Worm (Caenorhabditis elegans): ENCODE results near the gene F13D12.8.
A peak's percentile ranks its signal among the peaks of the same experiment; 100 is the strongest.

Gene F13D12.8

ce11 chrII:11726470-11727106 lies 5.8 kb downstream of the F13D12.8 start, which contains the start of gene F13D12.5:
Gene F13D12.5, plus strand, starts transcription at chrII:11726814.
- TF ChIP-seq tbx-37 (GFP tag; conservative IDR thresholded peaks at IDR 0.05) (no peak), tra-4 (tag; optimal IDR thresholded peaks at IDR 0.05) (peak; percentile 1), sea-1 (GFP tag; conservative IDR thresholded peaks at IDR 0.05) (no peak), ama-1 (optimal IDR thresholded peaks at IDR 0.05) (no peak), aly-1 (tag; optimal IDR thresholded peaks at IDR 0.05) (no peak), scrt-1 (GFP tag; IDR thresholded peaks at IDR 0.05) (no peak)

DNA sequence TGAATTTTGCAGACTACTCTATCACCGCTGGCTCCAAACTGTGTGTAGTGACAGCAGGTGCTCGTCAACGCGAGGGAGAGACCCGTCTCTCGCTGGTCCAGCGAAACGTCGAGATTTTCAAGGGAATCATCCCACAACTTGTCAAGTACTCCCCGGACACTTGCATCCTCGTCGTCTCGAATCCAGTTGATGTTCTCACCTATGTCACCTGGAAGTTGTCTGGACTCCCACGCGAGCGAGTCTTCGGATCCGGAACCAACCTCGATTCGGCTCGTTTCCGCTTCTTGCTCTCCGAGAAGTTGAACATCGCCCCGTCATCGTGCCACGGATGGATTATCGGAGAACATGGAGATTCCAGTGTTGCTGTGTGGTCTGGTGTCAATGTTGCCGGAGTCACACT lies 6.8 kb downstream of the F13D12.8 start:
- TF ChIP-seq ets-7 (tag; optimal IDR thresholded peaks at IDR 0.05) (no peak), ceh-36 (tag; optimal IDR thresholded peaks at IDR 0.05) (no peak), aly-1 (tag; optimal IDR thresholded peaks at IDR 0.05) (no peak), B0310.2 (tag; optimal IDR thresholded peaks at IDR 0.05) (no peak), sea-1 (GFP tag; conservative IDR thresholded peaks at IDR 0.05) (no peak), ceh-13 (GFP tag; optimal IDR thresholded peaks at IDR 0.05) (no peak), hmbx-1 (tag; optimal IDR thresholded peaks at IDR 0.05) (no peak), ama-1 (optimal IDR thresholded peaks at IDR 0.05) (no peak), hnd-1 (tag; optimal IDR thresholded peaks at IDR 0.05) (no peak), tra-4 (tag; optimal IDR thresholded peaks at IDR 0.05) (no peak), F13C5.2 (tag; optimal IDR thresholded peaks at IDR 0.05) (no peak), hmg-4 (GFP tag; optimal IDR thresholded peaks at IDR 0.05) (no peak), tbx-37 (GFP tag; conservative IDR thresholded peaks at IDR 0.05) (no peak), pes-1 (GFP tag; IDR thresholded peaks at IDR 0.05) (no peak), scrt-1 (GFP tag; IDR thresholded peaks at IDR 0.05) (no peak), flt-1 (GFP tag; IDR thresholded peaks at IDR 0.05) (no peak), tbx-11 (GFP tag; IDR thresholded peaks at IDR 0.05) (no peak)

- no peak for TF ChIP-seq hmg-4 (GFP tag; optimal IDR thresholded peaks at IDR 0.05)
- no peak for TF ChIP-seq tra-4 (tag; optimal IDR thresholded peaks at IDR 0.05)
- TF ChIP-seq hmbx-1 (tag; optimal IDR thresholded peaks at IDR 0.05) = no peak
- no peak for TF ChIP-seq ets-7 (tag; optimal IDR thresholded peaks at IDR 0.05)
- no peak for TF ChIP-seq tbx-37 (GFP tag; conservative IDR thresholded peaks at IDR 0.05)
- TF ChIP-seq sea-1 (GFP tag; conservative IDR thresholded peaks at IDR 0.05) = no peak
- TF ChIP-seq flt-1 (GFP tag; IDR thresholded peaks at IDR 0.05) = no peak
- no peak for TF ChIP-seq pes-1 (GFP tag; IDR thresholded peaks at IDR 0.05)
- no peak for TF ChIP-seq ama-1 (optimal IDR thresholded peaks at IDR 0.05)
- no peak for TF ChIP-seq ceh-36 (tag; optimal IDR thresholded peaks at IDR 0.05)
- TF ChIP-seq aly-1 (tag; optimal IDR thresholded peaks at IDR 0.05) = no peak
- TF ChIP-seq ceh-13 (GFP tag; optimal IDR thresholded peaks at IDR 0.05) = no peak
- TF ChIP-seq scrt-1 (GFP tag; IDR thresholded peaks at IDR 0.05) = no peak
- TF ChIP-seq tbx-11 (GFP tag; IDR thresholded peaks at IDR 0.05) = no peak
- no peak for TF ChIP-seq hnd-1 (tag; optimal IDR thresholded peaks at IDR 0.05)
- no peak for TF ChIP-seq B0310.2 (tag; optimal IDR thresholded peaks at IDR 0.05)
- no peak for TF ChIP-seq F13C5.2 (tag; optimal IDR thresholded peaks at IDR 0.05)
Observed at ce11 chrII:11724362-11724761, 8.0 kb downstream of the F13D12.8 start.

- TF ChIP-seq pes-1 (GFP tag; IDR thresholded peaks at IDR 0.05) (no peak), ceh-36 (tag; optimal IDR thresholded peaks at IDR 0.05) (no peak), tbx-37 (GFP tag; conservative IDR thresholded peaks at IDR 0.05) (no peak), ama-1 (optimal IDR thresholded peaks at IDR 0.05) (no peak), sea-1 (GFP tag; conservative IDR thresholded peaks at IDR 0.05) (no peak), hmg-4 (GFP tag; optimal IDR thresholded peaks at IDR 0.05) (no peak), B0310.2 (tag; optimal IDR thresholded peaks at IDR 0.05) (no peak), hmbx-1 (tag; optimal IDR thresholded peaks at IDR 0.05) (no peak), tra-4 (tag; optimal IDR thresholded peaks at IDR 0.05) (no peak), aly-1 (tag; optimal IDR thresholded peaks at IDR 0.05) (no peak)
Observed at ce11 chrII:11723904-11724303, 8.5 kb downstream of the F13D12.8 start, which contains the start of gene ldh-1. Gene ldh-1, plus strand, starts transcription at chrII:11724204.

DNA sequence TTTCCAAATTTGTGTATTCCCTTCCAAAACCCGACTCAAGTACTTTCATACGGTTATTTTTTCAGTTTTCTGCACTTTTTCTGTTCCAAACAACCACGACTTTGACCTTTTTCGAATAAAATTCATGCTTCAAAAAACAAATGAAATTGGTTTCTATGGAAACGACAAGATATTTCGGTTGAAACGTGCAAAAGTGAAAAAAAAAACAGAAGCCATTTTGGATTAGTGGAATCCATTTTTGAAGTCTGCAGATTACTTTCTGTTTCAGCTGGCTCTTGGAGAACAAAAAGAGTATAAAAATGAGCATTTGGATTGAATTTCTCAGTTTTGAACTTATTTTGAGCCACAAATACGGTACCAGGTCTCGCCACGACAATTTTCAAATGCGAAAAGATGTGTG lies 10.2 kb downstream of the F13D12.8 start:
- TF ChIP-seq hmbx-1 (tag; optimal IDR thresholded peaks at IDR 0.05) = no peak
- TF ChIP-seq pes-1 (GFP tag; IDR thresholded peaks at IDR 0.05) = no peak
- no peak for TF ChIP-seq hmg-4 (GFP tag; optimal IDR thresholded peaks at IDR 0.05)
- TF ChIP-seq ceh-13 (GFP tag; optimal IDR thresholded peaks at IDR 0.05) = no peak
- TF ChIP-seq aly-1 (tag; optimal IDR thresholded peaks at IDR 0.05) = no peak

DNA sequence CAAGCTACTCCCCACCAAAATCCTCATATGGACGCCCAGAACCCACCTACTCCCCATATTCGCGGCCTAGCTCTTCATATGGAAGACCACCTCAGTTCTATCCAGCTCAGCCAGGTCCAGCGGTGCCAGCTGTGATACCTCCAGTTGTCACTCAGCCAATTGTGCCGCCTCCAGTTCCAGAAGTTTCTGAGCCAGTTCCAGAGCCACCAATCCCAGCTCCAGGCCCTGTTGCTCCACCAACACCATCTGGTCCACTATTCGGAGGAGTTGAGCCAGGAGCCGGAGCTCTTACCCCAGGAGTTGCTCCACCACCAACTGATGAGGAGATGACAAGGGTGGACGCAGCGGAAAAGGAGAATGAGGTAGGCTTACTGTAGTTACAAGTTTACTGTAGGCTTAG lies 10.8 kb downstream of the F13D12.8 start:
- TF ChIP-seq aly-1 (tag; optimal IDR thresholded peaks at IDR 0.05) = no peak
- TF ChIP-seq hmg-4 (GFP tag; optimal IDR thresholded peaks at IDR 0.05) = no peak
- no peak for TF ChIP-seq sea-1 (GFP tag; conservative IDR thresholded peaks at IDR 0.05)
- no peak for TF ChIP-seq B0310.2 (tag; optimal IDR thresholded peaks at IDR 0.05)
- TF ChIP-seq tra-4 (tag; optimal IDR thresholded peaks at IDR 0.05) = no peak

ce11 chrII:11720819-11721218 lies 11.6 kb downstream of the F13D12.8 start:
- no peak for TF ChIP-seq pes-1 (GFP tag; IDR thresholded peaks at IDR 0.05)
- no peak for TF ChIP-seq F13C5.2 (tag; optimal IDR thresholded peaks at IDR 0.05)
- TF ChIP-seq sea-1 (GFP tag; conservative IDR thresholded peaks at IDR 0.05) = no peak
- TF ChIP-seq ceh-13 (GFP tag; optimal IDR thresholded peaks at IDR 0.05) = no peak
- no peak for TF ChIP-seq B0310.2 (tag; optimal IDR thresholded peaks at IDR 0.05)
- no peak for TF ChIP-seq ama-1 (optimal IDR thresholded peaks at IDR 0.05)
- TF ChIP-seq scrt-1 (GFP tag; IDR thresholded peaks at IDR 0.05) = no peak
- no peak for TF ChIP-seq flt-1 (GFP tag; IDR thresholded peaks at IDR 0.05)
- TF ChIP-seq hmg-4 (GFP tag; optimal IDR thresholded peaks at IDR 0.05) = no peak
- no peak for TF ChIP-seq tbx-11 (GFP tag; IDR thresholded peaks at IDR 0.05)
- TF ChIP-seq tbx-37 (GFP tag; conservative IDR thresholded peaks at IDR 0.05) = no peak

- TF ChIP-seq pes-1 (GFP tag; IDR thresholded peaks at IDR 0.05) (no peak), sea-1 (GFP tag; conservative IDR thresholded peaks at IDR 0.05) (no peak), hnd-1 (tag; optimal IDR thresholded peaks at IDR 0.05) (no peak), ama-1 (optimal IDR thresholded peaks at IDR 0.05) (no peak), scrt-1 (GFP tag; IDR thresholded peaks at IDR 0.05) (no peak), tbx-37 (GFP tag; conservative IDR thresholded peaks at IDR 0.05) (no peak), tbx-11 (GFP tag; IDR thresholded peaks at IDR 0.05) (no peak), aly-1 (tag; optimal IDR thresholded peaks at IDR 0.05) (no peak), hmg-4 (GFP tag; optimal IDR thresholded peaks at IDR 0.05) (no peak)
Observed at ce11 chrII:11720102-11720501, 12.3 kb downstream of the F13D12.8 start, which contains the start of gene F13D12.3. Gene F13D12.3, plus strand, starts transcription at chrII:11720402.

All from whole organism, early embryonic.